Fruit fly (Drosophila melanogaster): ENCODE results near the gene repo.
A peak's percentile ranks its signal among the peaks of the same experiment; 100 is the strongest.

The repo gene

dm6 chr3R:18188702-18189125 lies 47.3 kb upstream of the repo start, which contains the start of the genes CG12321 and MED17 (continued):
- peak; percentile 69 for TF ChIP-seq CG14050 (GFP tag; IDR thresholded peaks at IDR 0.05)
- peak; percentile 89 for TF ChIP-seq tgo (GFP tag; IDR thresholded peaks at IDR 0.05)
- peak; percentile 90 for TF ChIP-seq Ssrp (tag; optimal IDR thresholded peaks at IDR 0.05)
- TF ChIP-seq MESR4 (GFP tag; optimal IDR thresholded peaks at IDR 0.05) = no peak
- TF ChIP-seq Fer3 (tag; optimal IDR thresholded peaks at IDR 0.05) = peak; percentile 85
- TF ChIP-seq shn (GFP tag; optimal IDR thresholded peaks at IDR 0.05) = peak; percentile 34
- no peak for TF ChIP-seq prd (optimal IDR thresholded peaks at IDR 0.05)
- peak; percentile 89 for TF ChIP-seq prd (GFP tag; IDR thresholded peaks at IDR 0.05)
- TF ChIP-seq jumu (GFP tag; optimal IDR thresholded peaks at IDR 0.05) = peak; percentile 42
- no peak for TF ChIP-seq lov (optimal IDR thresholded peaks at IDR 0.05)
- TF ChIP-seq lov (GFP tag; IDR thresholded peaks at IDR 0.05) = peak; percentile 74; the same call in 1 of the 3 replicates
- TF ChIP-seq Dbx (GFP tag; IDR thresholded peaks at IDR 0.05) = peak; percentile 96
- no peak for TF ChIP-seq maf-S (GFP tag; optimal IDR thresholded peaks at IDR 0.05)
- TF ChIP-seq gcm (GFP tag; optimal IDR thresholded peaks at IDR 0.05) = peak; percentile 61
- no peak for TF ChIP-seq CG42726 (GFP tag; IDR thresholded peaks at IDR 0.05; ENCODE audit: partially characterized antibody)
- peak; percentile 74; the same call in 2 of the 3 replicates for TF ChIP-seq C15 (GFP tag; IDR thresholded peaks at IDR 0.05)
- TF ChIP-seq CG3281 (GFP tag; optimal IDR thresholded peaks at IDR 0.05) = peak; percentile 90
- TF ChIP-seq Sox102F (GFP tag; optimal IDR thresholded peaks at IDR 0.05) = peak; percentile 91
- peak; percentile 92 for TF ChIP-seq Xrp1 (GFP tag; IDR thresholded peaks at IDR 0.05)
- peak; percentile 70 for TF ChIP-seq CG11695 (GFP tag; IDR thresholded peaks at IDR 0.05)
- TF ChIP-seq Spps (tag; optimal IDR thresholded peaks at IDR 0.05) = peak; percentile 57
- peak; percentile 85 for TF ChIP-seq Dek (tag; optimal IDR thresholded peaks at IDR 0.05)
- peak; percentile 72 for TF ChIP-seq Drgx (GFP tag; IDR thresholded peaks at IDR 0.05)
- peak; percentile 100 for TF ChIP-seq Meics (GFP tag; optimal IDR thresholded peaks at IDR 0.05)
- TF ChIP-seq CG5245 (GFP tag; optimal IDR thresholded peaks at IDR 0.05) = peak; percentile 74
- TF ChIP-seq wek (GFP tag; optimal IDR thresholded peaks at IDR 0.05) = no peak
- 0 out of 4 replicates have a peak, but pooled peaks have one; percentile 45 for TF ChIP-seq Dll (GFP tag; IDR thresholded peaks at IDR 0.05; ENCODE audit: partially characterized antibody)
- no peak for TF ChIP-seq fd64A (GFP tag; optimal IDR thresholded peaks at IDR 0.05)
- TF ChIP-seq lilli (GFP tag; optimal IDR thresholded peaks at IDR 0.05) = peak; percentile 84
- TF ChIP-seq Sry-β (GFP tag; optimal IDR thresholded peaks at IDR 0.05) = peak; percentile 45
- TF ChIP-seq CG15696 (tag; optimal IDR thresholded peaks at IDR 0.05) = peak; percentile 77
- no peak for TF ChIP-seq salm (tag; optimal IDR thresholded peaks at IDR 0.05)
- peak; percentile 95 for TF ChIP-seq CG12391 (tag; optimal IDR thresholded peaks at IDR 0.05)
- no peak for TF ChIP-seq CG43689 (GFP tag; IDR thresholded peaks at IDR 0.05)
- TF ChIP-seq CG4404 (GFP tag; IDR thresholded peaks at IDR 0.05) = peak; percentile 86
- TF ChIP-seq CG10366 (GFP tag; IDR thresholded peaks at IDR 0.05) = peak; percentile 82
- TF ChIP-seq pnt (GFP tag; optimal IDR thresholded peaks at IDR 0.05) = peak; percentile 53
- peak; percentile 91 for TF ChIP-seq az2 (GFP tag; optimal IDR thresholded peaks at IDR 0.05)
- TF ChIP-seq CG2116 (GFP tag; optimal IDR thresholded peaks at IDR 0.05) = peak; percentile 80
- peak; percentile 94 for TF ChIP-seq CG13775 (GFP tag; optimal IDR thresholded peaks at IDR 0.05)
- TF ChIP-seq CG31441 (GFP tag; IDR thresholded peaks at IDR 0.05) = peak; percentile 87
- TF ChIP-seq HLH3B (GFP tag; IDR thresholded peaks at IDR 0.05) = peak; percentile 85
- peak; percentile 82 for TF ChIP-seq Atf6 (GFP tag; IDR thresholded peaks at IDR 0.05)
- peak; percentile 38 for TF ChIP-seq Myb (GFP tag; optimal IDR thresholded peaks at IDR 0.05)
- TF ChIP-seq CG2889 (GFP tag; IDR thresholded peaks at IDR 0.05) = peak; percentile 77
- TF ChIP-seq abd-A (tag; optimal IDR thresholded peaks at IDR 0.05) = no peak
- TF ChIP-seq CG7839 (tag; optimal IDR thresholded peaks at IDR 0.05) = peak; percentile 86
- no peak for TF ChIP-seq CG9876 (GFP tag; optimal IDR thresholded peaks at IDR 0.05)
- TF ChIP-seq zf30C (GFP tag; optimal IDR thresholded peaks at IDR 0.05) = no peak
- TF ChIP-seq CG1529 (GFP tag; optimal IDR thresholded peaks at IDR 0.05) = peak; percentile 68
- peak; percentile 61 for TF ChIP-seq exex (tag; optimal IDR thresholded peaks at IDR 0.05)
